Fruit fly (Drosophila melanogaster) whole organism, embryonic: ENCODE results near the gene Tbcd.
A peak's percentile ranks its signal among the peaks of the same experiment; 100 is the strongest.

Experiments used
- Atf6 ChIP-seq: fragments of 200-800 bp; sonication (Bioruptor generic); IDR thresholded peaks from 2 replicates; pipeline ENCODE4 v1.3.6; 2022; ENCODE audit warnings: missing biosample characterization, missing genetic modification characterization
- BtbVII ChIP-seq: fragments of 200-800 bp; sonication (Bioruptor generic); optimal IDR thresholded peaks from 3 replicates; lab custom pipeline; 2017; ENCODE audit warnings: missing biosample characterization, mild to moderate bottlenecking, missing genetic modification characterization
- CG11398 ChIP-seq: fragments of 200-800 bp; sonication (Bioruptor generic); optimal IDR thresholded peaks from 2 replicates; lab custom pipeline; 2016; ENCODE audit warnings: missing biosample characterization, missing genetic modification characterization
- CG11695 ChIP-seq: fragments of 200-800 bp; sonication (Bioruptor generic); IDR thresholded peaks from 3 replicates; pipeline ENCODE4 v1.3.6; 2022; ENCODE audit warnings: missing biosample characterization, missing genetic modification characterization
- CG12942 ChIP-seq: fragments of 200-800 bp; sonication (Bioruptor generic); optimal IDR thresholded peaks from 3 replicates; lab custom pipeline; 2016; ENCODE audit warnings: missing biosample characterization, missing genetic modification characterization
- CG13624 ChIP-seq: fragments of 200-800 bp; sonication (Bioruptor generic); optimal IDR thresholded peaks from 2 replicates; lab custom pipeline; 2016; ENCODE audit warnings: missing biosample characterization, missing genetic modification characterization
- CG13775 ChIP-seq: fragments of 200-800 bp; sonication (Bioruptor generic); optimal IDR thresholded peaks from 3 replicates; lab custom pipeline; 2017; ENCODE audit warnings: missing biosample characterization, mild to moderate bottlenecking, missing genetic modification characterization
- CG15601 ChIP-seq: fragments of 200-800 bp; sonication (Bioruptor generic); optimal IDR thresholded peaks from 3 replicates; lab custom pipeline; 2019; ENCODE audit warnings: missing biosample characterization, mild to moderate bottlenecking, missing genetic modification characterization, moderate library complexity
- CG17359 ChIP-seq: fragments of 200-800 bp; sonication (Bioruptor generic); optimal IDR thresholded peaks from 3 replicates; lab custom pipeline; 2018; ENCODE audit warnings: missing biosample characterization, mild to moderate bottlenecking, missing genetic modification characterization, moderate library complexity
- CG1792 ChIP-seq: fragments of 200-800 bp; sonication (Bioruptor generic); optimal IDR thresholded peaks from 2 replicates; lab custom pipeline; 2016; ENCODE audit warnings: missing biosample characterization, missing genetic modification characterization
- CG2889 ChIP-seq: fragments of 200-800 bp; sonication (Bioruptor generic); IDR thresholded peaks from 3 replicates; pipeline ENCODE4 v1.3.6; 2022; ENCODE audit warnings: missing biosample characterization, missing genetic modification characterization
- CG3065 ChIP-seq: fragments of 200-800 bp; sonication (Bioruptor generic); optimal IDR thresholded peaks from 2 replicates; lab custom pipeline; 2016; ENCODE audit warnings: missing biosample characterization, missing genetic modification characterization
- CG4328 ChIP-seq: fragments of 200-800 bp; sonication (Bioruptor generic); optimal IDR thresholded peaks from 3 replicates; lab custom pipeline; 2017; ENCODE audit warnings: missing biosample characterization, missing genetic modification reagents, missing genetic modification characterization
- CG6175 ChIP-seq: fragments of 200-800 bp; sonication (Bioruptor generic); IDR thresholded peaks from 3 replicates; pipeline ENCODE4 v1.3.6; 2022; ENCODE audit warnings: missing biosample characterization, missing genetic modification characterization
- CG6683 ChIP-seq: fragments of 200-800 bp; sonication (Bioruptor generic); optimal IDR thresholded peaks from 2 replicates; lab custom pipeline; 2017; ENCODE audit warnings: missing biosample characterization, mild to moderate bottlenecking, missing genetic modification characterization, missing genetic modification reagents
- CG7786 ChIP-seq: fragments of 200-800 bp; sonication (Bioruptor generic); optimal IDR thresholded peaks from 2 replicates; lab custom pipeline; 2016; ENCODE audit warnings: missing biosample characterization, missing genetic modification characterization
- CG8359 ChIP-seq: fragments of 200-800 bp; sonication (Bioruptor generic); optimal IDR thresholded peaks from 2 replicates; lab custom pipeline; 2017; ENCODE audit warnings: missing biosample characterization, mild to moderate bottlenecking, missing genetic modification characterization, borderline replicate concordance
- CG9817 ChIP-seq: fragments of 200-800 bp; sonication (Bioruptor generic); optimal IDR thresholded peaks from 2 replicates; lab custom pipeline; 2018; ENCODE audit warnings: missing biosample characterization, mild to moderate bottlenecking, missing genetic modification characterization, moderate library complexity
- Dll ChIP-seq: fragments of 200-800 bp; sonication (Bioruptor generic); IDR thresholded peaks from 4 replicates; pipeline ENCODE4 v1.3.6; 2022; ENCODE audit warnings: missing biosample characterization, missing genetic modification characterization; ENCODE audit not compliant: partially characterized antibody
- Doc2 ChIP-seq: fragments of 200-800 bp; sonication (Bioruptor generic); IDR thresholded peaks from 2 replicates; pipeline ENCODE4 v1.3.6; 2022; ENCODE audit warnings: missing biosample characterization, missing genetic modification characterization
- ERR ChIP-seq: fragments of 200-800 bp; sonication (Bioruptor generic); optimal IDR thresholded peaks from 2 replicates; lab custom pipeline; 2016; ENCODE audit warnings: missing biosample characterization, missing genetic modification characterization
- HmgZ ChIP-seq: fragments of 200-800 bp; sonication (Bioruptor generic); optimal IDR thresholded peaks from 2 replicates; lab custom pipeline; 2018; ENCODE audit warnings: missing biosample characterization, mild to moderate bottlenecking, missing genetic modification characterization
- Hmr ChIP-seq: fragments of 200-800 bp; sonication (Bioruptor generic); optimal IDR thresholded peaks from 3 replicates; lab custom pipeline; 2017; ENCODE audit warnings: mild to moderate bottlenecking, missing biosample characterization, missing genetic modification reagents, missing genetic modification characterization
- Hr3 ChIP-seq: fragments of 200-800 bp; sonication (Bioruptor generic); optimal IDR thresholded peaks from 3 replicates; lab custom pipeline; 2016; ENCODE audit warnings: missing biosample characterization, missing genetic modification characterization
- Mes4 ChIP-seq: fragments of 200-800 bp; sonication (Bioruptor generic); optimal IDR thresholded peaks from 2 replicates; lab custom pipeline; 2016; ENCODE audit warnings: missing biosample characterization, missing genetic modification characterization
- Mrtf ChIP-seq: fragments of 200-800 bp; sonication (Bioruptor generic); IDR thresholded peaks from 3 replicates; pipeline ENCODE4 v1.3.6; 2022; ENCODE audit warnings: missing biosample characterization, missing genetic modification characterization
- NC2β ChIP-seq: fragments of 200-800 bp; sonication (Bioruptor generic); optimal IDR thresholded peaks from 2 replicates; lab custom pipeline; 2016; ENCODE audit warnings: missing biosample characterization, missing genetic modification characterization
- Ptx1 ChIP-seq: fragments of 200-800 bp; sonication (Bioruptor generic); IDR thresholded peaks from 2 replicates; pipeline ENCODE4 v1.3.6; 2022; ENCODE audit warnings: missing biosample characterization, missing genetic modification characterization
- Sin3A ChIP-seq: fragments of >200 bp; optimal IDR thresholded peaks from 2 replicates; lab custom pipeline; 2018
- Sox100B ChIP-seq: fragments of 200-800 bp; sonication (Bioruptor generic); optimal IDR thresholded peaks from 3 replicates; lab custom pipeline; 2018; ENCODE audit warnings: missing biosample characterization, mild to moderate bottlenecking, missing genetic modification characterization
- Ssrp ChIP-seq: fragments of 200-800 bp; sonication (Bioruptor generic); optimal IDR thresholded peaks from 2 replicates; lab custom pipeline; 2018; ENCODE audit warnings: missing biosample characterization, mild to moderate bottlenecking, missing genetic modification characterization, moderate library complexity
- Trl ChIP-seq, 3 experiments: fragments of >200 bp in 2 of 3; fragments of 200-800 bp in 1 of 3; sonication (Bioruptor generic) in 1 of 3; optimal IDR thresholded peaks; 2 replicates in 1 of 3; 3 replicates in 2 of 3; lab custom pipeline; 2016 to 2017; ENCODE audit warnings: missing biosample characterization in 1 of 3, missing genetic modification characterization in 1 of 3
- crp ChIP-seq, 2 experiments: fragments of 200-800 bp; sonication (Bioruptor generic); optimal IDR thresholded peaks; 2 replicates in 1 of 2; 3 replicates in 1 of 2; lab custom pipeline; 2017; ENCODE audit warnings: missing biosample characterization in 2 of 2, missing genetic modification characterization in 2 of 2, mild to moderate bottlenecking in 1 of 2, moderate library complexity in 1 of 2
- da ChIP-seq: fragments of 200-800 bp; sonication (Bioruptor generic); optimal IDR thresholded peaks from 2 replicates; lab custom pipeline; 2016; ENCODE audit warnings: missing biosample characterization, missing genetic modification characterization
- gt ChIP-seq: fragments of 200-800 bp; sonication (Bioruptor generic); IDR thresholded peaks from 2 replicates; pipeline ENCODE4 v1.3.6; 2022; ENCODE audit warnings: missing biosample characterization, missing genetic modification characterization
- luna ChIP-seq: fragments of 200-800 bp; sonication (Bioruptor generic); optimal IDR thresholded peaks from 2 replicates; lab custom pipeline; 2016; ENCODE audit warnings: missing biosample characterization, missing genetic modification characterization
- nau ChIP-seq: fragments of 200-800 bp; sonication (Bioruptor generic); optimal IDR thresholded peaks from 3 replicates; lab custom pipeline; 2017; ENCODE audit warnings: missing biosample characterization, mild to moderate bottlenecking, missing genetic modification characterization, missing genetic modification reagents
- onecut ChIP-seq: fragments of 200-800 bp; sonication (Bioruptor generic); IDR thresholded peaks from 2 replicates; pipeline ENCODE4 v1.3.6; 2022; ENCODE audit warnings: missing biosample characterization, missing genetic modification characterization
- pho ChIP-seq: fragments of 200-800 bp; sonication (Bioruptor generic); optimal IDR thresholded peaks from 2 replicates; lab custom pipeline; 2016; ENCODE audit warnings: missing biosample characterization, missing genetic modification characterization
- pros ChIP-seq: fragments of 200-800 bp; sonication (Bioruptor generic); optimal IDR thresholded peaks from 3 replicates; lab custom pipeline; 2019; ENCODE audit warnings: missing biosample characterization, mild to moderate bottlenecking, missing genetic modification characterization, moderate library complexity
- schlank ChIP-seq: fragments of 200-800 bp; sonication (Bioruptor generic); optimal IDR thresholded peaks from 2 replicates; lab custom pipeline; 2018; ENCODE audit warnings: missing biosample characterization, mild to moderate bottlenecking, missing genetic modification characterization
- sima ChIP-seq: fragments of 200-800 bp; sonication (Bioruptor generic); optimal IDR thresholded peaks from 2 replicates; lab custom pipeline; 2016; ENCODE audit warnings: missing biosample characterization, missing genetic modification characterization
- slbo ChIP-seq: fragments of 200-800 bp; sonication (Bioruptor generic); IDR thresholded peaks from 2 replicates; pipeline ENCODE4 v1.3.6; 2022; ENCODE audit warnings: missing biosample characterization, missing genetic modification characterization
- slp2 ChIP-seq: fragments of 200-800 bp; sonication (Bioruptor generic); optimal IDR thresholded peaks from 2 replicates; lab custom pipeline; 2016; ENCODE audit warnings: missing biosample characterization, missing genetic modification characterization
- sna ChIP-seq: fragments of 200-800 bp; sonication (Bioruptor generic); IDR thresholded peaks from 2 replicates; pipeline ENCODE4 v1.3.6; 2022; ENCODE audit warnings: missing biosample characterization, missing genetic modification characterization; ENCODE audit not compliant: partially characterized antibody
- sob ChIP-seq: fragments of 200-800 bp; sonication (Bioruptor generic); IDR thresholded peaks from 2 replicates; pipeline ENCODE4 v1.3.6; 2022; ENCODE audit warnings: missing biosample characterization, missing genetic modification characterization
- tin ChIP-seq: fragments of 200-800 bp; sonication (Bioruptor generic); optimal IDR thresholded peaks from 3 replicates; lab custom pipeline; 2016; ENCODE audit warnings: missing biosample characterization, missing genetic modification characterization
- ttk ChIP-seq: fragments of 200-800 bp; sonication (Bioruptor generic); IDR thresholded peaks from 2 replicates; pipeline ENCODE4 v2.1.2; 2022; ENCODE audit warnings: missing biosample characterization, missing genetic modification characterization
- vnd ChIP-seq: fragments of 200-800 bp; sonication (Bioruptor generic); IDR thresholded peaks from 3 replicates; pipeline ENCODE4 v1.3.6; 2022; ENCODE audit warnings: missing biosample characterization, missing genetic modification characterization; ENCODE audit not compliant: partially characterized antibody
- yki ChIP-seq: fragments of >200 bp; optimal IDR thresholded peaks from 3 replicates; lab custom pipeline; 2018
- zen ChIP-seq: fragments of 200-800 bp; sonication (Bioruptor generic); optimal IDR thresholded peaks from 3 replicates; lab custom pipeline; 2018; ENCODE audit warnings: missing biosample characterization, mild to moderate bottlenecking, missing genetic modification characterization, moderate library complexity

Gene Tbcd

DNA sequence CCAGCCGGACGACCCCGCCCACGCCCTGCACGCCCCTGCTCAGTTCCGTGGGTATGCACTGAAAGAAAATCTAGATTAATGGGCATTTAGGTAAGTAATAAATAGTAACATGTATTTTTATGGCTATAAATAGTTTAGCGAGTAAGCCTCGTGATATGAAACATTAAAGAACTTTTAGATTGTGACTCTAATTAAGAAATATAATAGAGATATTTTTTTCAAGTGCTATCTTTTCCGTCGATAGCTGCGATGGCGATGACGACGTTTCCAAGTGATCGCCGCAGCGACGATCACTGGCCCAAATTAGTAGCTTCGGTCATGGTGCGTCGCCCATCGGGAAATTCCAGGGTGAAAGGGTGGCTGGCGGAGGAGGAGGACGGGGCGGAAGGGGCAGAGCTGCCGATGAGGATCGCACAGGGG lies 32.8 kb downstream of the Tbcd start (continued):
- TF ChIP-seq Dll (GFP tag; lab: Robert Waterston, UW) (no peak), CG2889 (GFP tag; lab: Robert Waterston, UW) (peak; percentile 72; the same call in 2 of the 3 replicates), Trl (optimal IDR thresholded peaks at IDR 0.05; lab: Kevin White, UChicago) (no peak), Trl (GFP tag; optimal IDR thresholded peaks at IDR 0.05; lab: Kevin White, UChicago) (peak; percentile 75), Ptx1 (GFP tag; lab: Robert Waterston, UW) (peak; percentile 92), NC2β (GFP tag; lab: Kevin White, UChicago) (peak; percentile 79), sob (GFP tag; lab: Robert Waterston, UW) (peak; percentile 87), sima (GFP tag; lab: Kevin White, UChicago) (peak; percentile 23), CG8359 (peak; percentile 76), CG3065 (GFP tag; lab: Kevin White, UChicago) (peak; percentile 69), CG15601 (tag; lab: Kevin White, UChicago) (peak; percentile 94), CG1792 (GFP tag; lab: Kevin White, UChicago) (peak; percentile 54), CG13775 (GFP tag; lab: Kevin White, UChicago) (peak; percentile 77), Atf6 (GFP tag; lab: Robert Waterston, UW) (peak; percentile 87), gt (peak; percentile 67), CG17359 (tag; lab: Kevin White, UChicago) (peak; percentile 96), Sin3A (no peak), tin (GFP tag; lab: Kevin White, UChicago) (peak; percentile 91), Mes4 (peak; percentile 76), luna (no peak), da (GFP tag; lab: Kevin White, UChicago) (peak; percentile 51), onecut (GFP tag; lab: Robert Waterston, UW) (peak; percentile 83), pros (GFP tag; lab: Kevin White, UChicago) (no peak), Hmr (GFP tag; lab: Kevin White, UChicago) (peak; percentile 82), CG11695 (GFP tag; lab: Robert Waterston, UW) (peak; percentile 89), zen (tag; lab: Kevin White, UChicago) (peak; percentile 93), HmgZ (tag; lab: Kevin White, UChicago) (peak; percentile 84), ttk (peak; percentile 91), CG4328 (peak; percentile 55), Sox100B (GFP tag; lab: Kevin White, UChicago) (peak; percentile 89), BtbVII (peak; percentile 82), pho (peak; percentile 57), yki (lab: Kevin White, UChicago) (no peak), CG11398 (GFP tag; lab: Kevin White, UChicago) (peak; percentile 72), slbo (GFP tag; lab: Robert Waterston, UW) (peak; percentile 84), CG9817 (tag; lab: Kevin White, UChicago) (peak; percentile 81), schlank (tag; lab: Kevin White, UChicago) (peak; percentile 42), CG7786 (GFP tag; lab: Kevin White, UChicago) (peak; percentile 64), CG13624 (peak; percentile 60), nau (peak; percentile 81), slp2 (GFP tag; lab: Kevin White, UChicago) (peak; percentile 71), Doc2 (GFP tag; lab: Robert Waterston, UW) (0 out of 2 replicates have a peak, but pooled peaks have one; percentile 17), crp (GFP tag; optimal IDR thresholded peaks at IDR 0.05; lab: Kevin White, UChicago) (peak in 1 of 2 experiments; percentile 37), CG6175 (GFP tag; lab: Robert Waterston, UW) (peak; percentile 52; the same call in 1 of the 3 replicates), CG6683 (GFP tag; lab: Kevin White, UChicago) (peak; percentile 60), Ssrp (tag; lab: Kevin White, UChicago) (peak; percentile 93), Hr3 (GFP tag; lab: Kevin White, UChicago) (peak; percentile 83), ERR (GFP tag; lab: Kevin White, UChicago) (peak; percentile 59), CG12942 (GFP tag; lab: Kevin White, UChicago) (peak; percentile 82), vnd (GFP tag; lab: Robert Waterston, UW) (no peak), Mrtf (peak; percentile 87), sna (GFP tag; lab: Robert Waterston, UW) (no peak)
